Fruit fly (Drosophila melanogaster) Kc167 (cell line): ENCODE data around the gene slou.

Experiments
- Myc ChIP-seq: fragments of >200 bp; optimal IDR thresholded peaks from 2 replicates; lab custom pipeline; 2017; ENCODE audit warnings: missing external identifiers
- h ChIP-seq: fragments of >200 bp; optimal IDR thresholded peaks from 3 replicates; lab custom pipeline; 2018; ENCODE audit warnings: missing external identifiers
- psq ChIP-seq: fragments of >200 bp; optimal IDR thresholded peaks from 2 replicates; lab custom pipeline; 2017; ENCODE audit warnings: missing external identifiers
- ttk ChIP-seq: sonication (Bioruptor generic); optimal IDR thresholded peaks from 2 replicates; lab custom pipeline; 2017; ENCODE audit warnings: missing external identifiers

DNA sequence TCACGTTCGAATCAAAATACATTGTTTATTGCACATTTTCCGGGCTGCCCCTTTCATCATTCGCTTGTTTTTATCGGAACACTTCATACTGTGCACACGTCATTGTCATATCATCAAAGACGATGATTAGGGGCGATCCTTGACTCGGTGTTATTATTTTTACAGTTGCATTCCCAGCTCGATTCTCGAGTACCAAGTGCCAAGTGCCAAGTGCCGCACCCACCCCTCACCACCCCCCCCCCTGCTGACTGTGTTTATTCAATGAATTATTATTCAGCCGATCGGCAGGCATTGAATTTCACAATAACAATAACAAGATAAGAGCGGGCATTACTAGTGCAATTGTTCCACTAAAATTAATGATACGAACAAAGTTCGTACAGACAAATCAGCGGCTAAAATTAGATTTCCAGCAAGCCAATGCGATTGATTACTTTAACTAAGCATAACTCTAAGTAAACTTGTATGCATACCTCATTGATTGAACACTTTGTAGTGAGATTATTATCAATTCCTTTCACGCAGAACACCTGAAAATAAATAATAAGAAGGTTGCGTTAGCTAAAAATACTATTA lies 30.6 kb upstream of the slou start:
- TF ChIP-seq psq (lab: Kevin White, UChicago), result no peak
- TF ChIP-seq ttk, result no peak
- TF ChIP-seq h (lab: Kevin White, UChicago), result no peak
- no peak for TF ChIP-seq Myc (lab: Kevin White, UChicago)
